Worm (Caenorhabditis elegans) whole organism, early embryonic: Measurements from ENCODE around the gene dhs-22.

Experiments
- B0310.2 ChIP-seq: sonication (generic microtip); optimal IDR thresholded peaks from 2 replicates; lab custom pipeline; 2016; ENCODE audit warnings: mild to moderate bottlenecking, missing genetic modification characterization, missing compliant biosample characterization
- F13C5.2 ChIP-seq: sonication (generic microtip); optimal IDR thresholded peaks from 2 replicates; lab custom pipeline; 2017; ENCODE audit warnings: mild to moderate bottlenecking, missing genetic modification characterization, inconsistent platforms, missing compliant biosample characterization
- aly-1 ChIP-seq: sonication (generic microtip); optimal IDR thresholded peaks from 2 replicates; lab custom pipeline; 2016; ENCODE audit warnings: missing genetic modification characterization, missing compliant biosample characterization
- ama-1 ChIP-seq: fragments of 150-350 bp; optimal IDR thresholded peaks from 2 replicates; lab custom pipeline; 2014
- ceh-13 ChIP-seq: fragments of 200-800 bp; sonication (Bioruptor generic); optimal IDR thresholded peaks from 2 replicates; lab custom pipeline; 2018; ENCODE audit warnings: mild to moderate bottlenecking, missing genetic modification characterization, missing compliant biosample characterization
- ceh-36 ChIP-seq: sonication (generic microtip); optimal IDR thresholded peaks from 2 replicates; lab custom pipeline; 2016; ENCODE audit warnings: missing genetic modification characterization, inconsistent platforms, missing compliant biosample characterization
- ets-7 ChIP-seq: sonication (generic microtip); optimal IDR thresholded peaks from 2 replicates; lab custom pipeline; 2016; ENCODE audit warnings: missing genotype, missing genetic modification characterization, missing compliant biosample characterization
- flt-1 ChIP-seq: fragments of 200-800 bp; sonication (Bioruptor generic); IDR thresholded peaks from 2 replicates; pipeline ENCODE4 v1.3.6; 2022; ENCODE audit warnings: missing genetic modification characterization, missing compliant biosample characterization
- hmbx-1 ChIP-seq: sonication (generic microtip); optimal IDR thresholded peaks from 2 replicates; lab custom pipeline; 2016; ENCODE audit warnings: mild to moderate bottlenecking, missing genetic modification characterization, missing compliant biosample characterization
- hmg-4 ChIP-seq: fragments of 200-800 bp; sonication (Bioruptor generic); optimal IDR thresholded peaks from 2 replicates; lab custom pipeline; 2018; ENCODE audit warnings: mild to moderate bottlenecking, missing genetic modification characterization, missing compliant biosample characterization
- hnd-1 ChIP-seq: sonication (generic microtip); optimal IDR thresholded peaks from 2 replicates; lab custom pipeline; 2016; ENCODE audit warnings: missing genetic modification characterization, missing compliant biosample characterization
- pes-1 ChIP-seq: fragments of 200-800 bp; sonication (Bioruptor generic); IDR thresholded peaks from 2 replicates; pipeline ENCODE4 v1.3.6; 2022; ENCODE audit warnings: missing genetic modification reagents, missing genetic modification characterization, missing compliant biosample characterization
- scrt-1 ChIP-seq: fragments of 200-800 bp; sonication (Bioruptor generic); IDR thresholded peaks from 2 replicates; pipeline ENCODE4 v1.3.6; 2022; ENCODE audit warnings: missing genetic modification characterization, missing compliant biosample characterization
- sea-1 ChIP-seq: fragments of 200-800 bp; sonication (Bioruptor generic); conservative IDR thresholded peaks from 2 replicates; pipeline ENCODE4 v1.3.6; 2022; ENCODE audit warnings: missing genetic modification characterization, missing compliant biosample characterization
- tbx-11 ChIP-seq: fragments of 200-800 bp; sonication (Bioruptor generic); IDR thresholded peaks from 2 replicates; pipeline ENCODE4 v1.3.6; 2022; ENCODE audit warnings: missing genetic modification characterization, missing compliant biosample characterization
- tbx-37 ChIP-seq: fragments of 200-800 bp; sonication (Bioruptor generic); conservative IDR thresholded peaks from 2 replicates; pipeline ENCODE4 v1.3.6; 2022; ENCODE audit warnings: missing genetic modification reagents, missing genetic modification characterization, missing compliant biosample characterization
- tra-4 ChIP-seq: sonication (generic microtip); optimal IDR thresholded peaks from 2 replicates; lab custom pipeline; 2017; ENCODE audit warnings: missing genetic modification characterization, missing compliant biosample characterization

dhs-22 gene

ce11 chrV:14414964-14415564 lies 6.2 kb downstream of the dhs-22 start, which contains the start of the genes nxf-1 and C15H11.11:
Gene nxf-1 (minus strand): TSS chrV:14415014.
Gene C15H11.11 (plus strand): TSS chrV:14415499.
- TF ChIP-seq hnd-1 (tag; lab: Kevin White, UChicago) (no peak), F13C5.2 (tag; lab: Kevin White, UChicago) (peak; percentile 52), ets-7 (no peak), pes-1 (no peak), tbx-37 (GFP tag; lab: Robert Waterston, UW) (no peak), ceh-13 (no peak), sea-1 (GFP tag; lab: Robert Waterston, UW) (no peak), tbx-11 (GFP tag; lab: Robert Waterston, UW) (no peak)

DNA sequence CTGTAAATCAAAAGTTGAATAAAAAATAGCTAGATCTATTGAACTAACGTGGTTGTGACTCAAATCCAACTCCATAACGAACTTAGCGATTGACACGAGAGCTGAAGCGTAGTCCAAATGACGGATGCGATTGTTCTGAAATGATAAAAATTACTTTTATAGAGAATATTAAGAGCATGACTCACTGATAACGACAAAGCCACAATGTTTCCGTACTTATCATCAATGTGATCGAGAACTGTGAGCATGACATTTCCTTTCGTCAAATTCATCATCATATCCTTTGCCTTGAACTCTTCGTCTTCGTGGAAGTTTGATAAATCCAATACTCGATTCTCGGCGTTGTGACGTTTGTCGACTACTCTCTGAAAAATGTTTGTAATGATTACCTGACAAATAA lies 7.2 kb downstream of the dhs-22 start:
- TF ChIP-seq tbx-37 (GFP tag; lab: Robert Waterston, UW), result no peak
- no peak for TF ChIP-seq ceh-13
- TF ChIP-seq aly-1, result no peak
- TF ChIP-seq hnd-1 (tag; lab: Kevin White, UChicago), result no peak
- no peak for TF ChIP-seq ama-1
- no peak for TF ChIP-seq pes-1
- no peak for TF ChIP-seq F13C5.2 (tag; lab: Kevin White, UChicago)
- TF ChIP-seq flt-1 (GFP tag; lab: Robert Waterston, UW), result no peak
- TF ChIP-seq hmg-4 (GFP tag; lab: Kevin White, UChicago), result no peak
- TF ChIP-seq ceh-36 (tag; lab: Kevin White, UChicago), result no peak
- TF ChIP-seq sea-1 (GFP tag; lab: Robert Waterston, UW), result no peak
- TF ChIP-seq tra-4 (tag; lab: Kevin White, UChicago), result no peak
- no peak for TF ChIP-seq ets-7
- no peak for TF ChIP-seq hmbx-1 (tag; lab: Kevin White, UChicago)
- TF ChIP-seq scrt-1, result no peak

DNA sequence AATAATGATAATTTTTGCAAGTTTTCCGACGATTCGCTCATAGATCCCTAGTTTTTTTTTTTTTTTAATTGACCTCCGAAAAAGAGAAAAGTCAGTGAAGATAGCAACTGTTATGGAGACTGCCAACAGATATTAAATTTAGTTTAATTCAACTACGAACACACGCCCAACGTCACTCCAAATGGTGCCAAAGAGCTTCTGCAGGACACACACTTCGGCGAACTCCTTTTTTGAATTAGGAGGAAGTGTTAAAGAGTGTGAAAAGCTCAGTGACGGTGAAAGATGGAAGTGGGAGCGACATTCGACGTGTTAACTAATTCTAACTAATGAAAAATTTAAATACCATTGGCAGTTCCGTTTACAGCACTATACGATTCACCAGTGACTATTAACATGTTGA lies 9.3 kb downstream of the dhs-22 start:
- no peak for TF ChIP-seq ets-7
- TF ChIP-seq ceh-13, result no peak
- no peak for TF ChIP-seq aly-1
- TF ChIP-seq tbx-37 (GFP tag; lab: Robert Waterston, UW), result no peak
- TF ChIP-seq B0310.2 (tag; lab: Kevin White, UChicago), result no peak
- no peak for TF ChIP-seq tra-4 (tag; lab: Kevin White, UChicago)
- TF ChIP-seq flt-1 (GFP tag; lab: Robert Waterston, UW), result no peak

- TF ChIP-seq hmg-4 (GFP tag; lab: Kevin White, UChicago) (no peak), sea-1 (GFP tag; lab: Robert Waterston, UW) (no peak)
These were observed 11.3 kb downstream of the dhs-22 start for ce11 chrV:14409905-14410304.

DNA sequence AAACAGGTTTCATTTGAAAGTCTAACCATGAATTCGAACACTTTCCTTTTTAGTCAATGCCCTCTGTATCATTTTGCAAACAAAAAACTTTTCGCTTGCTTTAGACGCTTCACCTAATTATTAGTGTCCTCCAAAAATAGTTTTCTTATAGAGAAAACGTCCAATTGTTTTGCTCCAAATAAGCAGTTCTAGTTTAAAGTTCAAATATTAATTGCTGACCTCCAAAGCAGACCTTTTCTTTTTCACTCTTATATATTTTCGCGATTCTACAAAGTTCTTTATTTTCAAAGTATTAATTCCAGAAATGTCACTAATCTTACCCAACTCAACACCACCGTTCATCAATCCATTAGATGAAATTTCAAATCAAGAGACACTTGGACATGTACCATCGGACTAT lies 12.5 kb downstream of the dhs-22 start, which contains the start of gene gnrr-2:
Gene gnrr-2, plus strand, starts transcription at position 301 of the 400 bp plus-strand sequence.
- no peak for TF ChIP-seq hnd-1 (tag; lab: Kevin White, UChicago)
- no peak for TF ChIP-seq flt-1 (GFP tag; lab: Robert Waterston, UW)
- TF ChIP-seq ama-1, result no peak
- no peak for TF ChIP-seq hmg-4 (GFP tag; lab: Kevin White, UChicago)
- no peak for TF ChIP-seq pes-1
- no peak for TF ChIP-seq ceh-36 (tag; lab: Kevin White, UChicago)
- no peak for TF ChIP-seq aly-1
- no peak for TF ChIP-seq F13C5.2 (tag; lab: Kevin White, UChicago)
- TF ChIP-seq sea-1 (GFP tag; lab: Robert Waterston, UW), result no peak
- no peak for TF ChIP-seq ceh-13
- no peak for TF ChIP-seq tbx-11 (GFP tag; lab: Robert Waterston, UW)
- no peak for TF ChIP-seq ets-7
- TF ChIP-seq tra-4 (tag; lab: Kevin White, UChicago), result no peak

DNA sequence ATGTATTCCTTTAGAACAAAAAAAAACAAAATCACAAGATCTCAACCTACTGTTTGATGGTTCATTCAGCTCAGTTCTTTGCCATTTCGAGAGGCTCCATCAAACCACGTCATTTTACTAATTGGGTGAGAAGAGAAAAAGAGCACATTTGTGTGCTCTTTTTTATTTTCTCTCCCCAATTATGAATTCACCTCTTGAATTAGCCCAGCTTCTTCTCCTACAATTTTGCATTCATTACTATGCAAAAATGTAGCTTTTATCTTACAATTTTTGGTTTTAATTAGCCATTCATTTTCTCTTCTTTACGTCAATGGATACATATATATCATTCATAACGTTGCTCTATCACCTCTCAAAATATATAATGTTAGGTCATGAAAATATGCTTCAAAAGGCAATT lies 15.6 kb downstream of the dhs-22 start:
- TF ChIP-seq pes-1, result no peak
- TF ChIP-seq tbx-37 (GFP tag; lab: Robert Waterston, UW), result no peak
- no peak for TF ChIP-seq scrt-1
- no peak for TF ChIP-seq hmg-4 (GFP tag; lab: Kevin White, UChicago)
- TF ChIP-seq hnd-1 (tag; lab: Kevin White, UChicago), result no peak
- TF ChIP-seq tbx-11 (GFP tag; lab: Robert Waterston, UW), result no peak
- no peak for TF ChIP-seq ceh-36 (tag; lab: Kevin White, UChicago)
- TF ChIP-seq B0310.2 (tag; lab: Kevin White, UChicago), result no peak
- no peak for TF ChIP-seq ama-1
- no peak for TF ChIP-seq hmbx-1 (tag; lab: Kevin White, UChicago)
- TF ChIP-seq tra-4 (tag; lab: Kevin White, UChicago), result no peak
- no peak for TF ChIP-seq sea-1 (GFP tag; lab: Robert Waterston, UW)
- TF ChIP-seq ceh-13, result no peak
- TF ChIP-seq ets-7, result no peak
- TF ChIP-seq F13C5.2 (tag; lab: Kevin White, UChicago), result no peak
- TF ChIP-seq flt-1 (GFP tag; lab: Robert Waterston, UW), result no peak
- TF ChIP-seq aly-1, result no peak

DNA sequence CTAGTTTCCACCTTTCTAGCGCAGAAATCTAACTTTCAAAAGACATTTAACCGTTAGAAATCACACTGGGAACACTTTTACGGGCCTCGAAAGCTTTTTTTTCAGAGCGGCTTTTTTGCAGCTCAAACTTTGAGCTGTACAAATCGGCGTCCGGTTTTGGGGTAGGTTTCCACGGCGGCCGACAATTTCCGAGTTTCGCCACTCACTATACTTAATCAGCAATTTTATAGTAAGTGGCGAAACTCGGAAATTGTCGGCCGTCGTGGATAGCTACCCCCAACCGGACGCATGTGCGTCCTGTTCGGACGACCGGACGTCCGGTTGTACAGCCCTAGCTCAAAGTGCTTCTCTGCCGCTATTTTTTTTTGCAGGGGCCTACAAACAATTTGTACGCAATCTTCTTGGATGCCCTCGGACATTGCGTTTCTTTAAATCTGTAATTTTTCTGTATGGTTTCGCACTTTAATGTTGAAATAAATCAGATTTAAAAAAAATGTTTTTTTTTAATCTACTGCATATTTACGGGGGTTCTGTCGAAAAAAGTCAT lies 25.0 kb downstream of the dhs-22 start:
- TF ChIP-seq hmg-4 (GFP tag; lab: Kevin White, UChicago) (no peak), tbx-11 (GFP tag; lab: Robert Waterston, UW) (no peak), scrt-1 (no peak), ama-1 (no peak), tbx-37 (GFP tag; lab: Robert Waterston, UW) (no peak), pes-1 (no peak), ceh-36 (tag; lab: Kevin White, UChicago) (no peak), flt-1 (GFP tag; lab: Robert Waterston, UW) (no peak), sea-1 (GFP tag; lab: Robert Waterston, UW) (no peak), aly-1 (no peak)

- TF ChIP-seq tbx-37 (GFP tag; lab: Robert Waterston, UW) (no peak), B0310.2 (tag; lab: Kevin White, UChicago) (no peak), ama-1 (no peak), aly-1 (no peak)
These were observed 26.5 kb downstream of the dhs-22 start, which contains the start of gene C15H11.13 for ce11 chrV:14394743-14395142. Gene C15H11.13 (plus strand): TSS chrV:14395043.
